Worm (Caenorhabditis elegans) whole organism, L4/young adult: ENCODE results near the gene F57C7.4.

Experiments
- W03F9.2 ChIP-seq: fragments of 150-350 bp; optimal IDR thresholded peaks from 2 replicates; lab custom pipeline; 2014; ENCODE audit warnings: missing biosample characterization, missing genetic modification characterization
- dao-5 ChIP-seq: sonication (generic microtip); optimal IDR thresholded peaks from 2 replicates; lab custom pipeline; 2016; ENCODE audit warnings: missing genotype, missing genetic modification characterization, moderate library complexity, missing compliant biosample characterization
- him-1 ChIP-seq: sonication (generic microtip); optimal IDR thresholded peaks from 2 replicates; lab custom pipeline; 2016; ENCODE audit warnings: missing genotype, missing genetic modification reagents, missing genetic modification characterization, missing compliant biosample characterization

The F57C7.4 gene

ce11 chrX:10618619-10619130, 29.3 kb upstream of the F57C7.4 start:
- TF ChIP-seq dao-5 (tag; lab: Kevin White, UChicago) (no peak), W03F9.2 (no peak), him-1 (tag; lab: Kevin White, UChicago) (no peak)

- no peak for TF ChIP-seq W03F9.2
- no peak for TF ChIP-seq him-1 (tag; lab: Kevin White, UChicago)
- no peak for TF ChIP-seq dao-5 (tag; lab: Kevin White, UChicago)
These were observed 28.4 kb upstream of the F57C7.4 start for ce11 chrX:10617815-10618214.

ce11 chrX:10616041-10616440, 26.7 kb upstream of the F57C7.4 start:
- TF ChIP-seq him-1 (tag; lab: Kevin White, UChicago) (no peak), W03F9.2 (no peak), dao-5 (tag; lab: Kevin White, UChicago) (no peak)

ce11 chrX:10612355-10612754, 23.0 kb upstream of the F57C7.4 start:
- TF ChIP-seq him-1 (tag; lab: Kevin White, UChicago) (no peak), dao-5 (tag; lab: Kevin White, UChicago) (no peak), W03F9.2 (no peak)

- TF ChIP-seq dao-5 (tag; lab: Kevin White, UChicago) (no peak), him-1 (tag; lab: Kevin White, UChicago) (no peak), W03F9.2 (no peak)
These were observed 20.5 kb upstream of the F57C7.4 start for ce11 chrX:10609878-10610277.

ce11 chrX:10604386-10604785, 15.0 kb upstream of the F57C7.4 start, which contains the start of gene flp-19:
TSS of gene flp-19 (plus strand) at chrX:10604686.
- TF ChIP-seq W03F9.2 (no peak), dao-5 (tag; lab: Kevin White, UChicago) (no peak), him-1 (tag; lab: Kevin White, UChicago) (no peak)

- TF ChIP-seq him-1 (tag; lab: Kevin White, UChicago), result no peak
- no peak for TF ChIP-seq W03F9.2
- no peak for TF ChIP-seq dao-5 (tag; lab: Kevin White, UChicago)
These were observed 10.4 kb upstream of the F57C7.4 start for ce11 chrX:10599719-10600155.

- TF ChIP-seq him-1 (tag; lab: Kevin White, UChicago), result peak; percentile 41
- no peak for TF ChIP-seq W03F9.2
These were observed 8.3 kb upstream of the F57C7.4 start for ce11 chrX:10597554-10598191.

ce11 chrX:10596420-10596907, 7.1 kb upstream of the F57C7.4 start:
- TF ChIP-seq him-1 (tag; lab: Kevin White, UChicago), result no peak
- TF ChIP-seq dao-5 (tag; lab: Kevin White, UChicago), result no peak
- no peak for TF ChIP-seq W03F9.2

- TF ChIP-seq him-1 (tag; lab: Kevin White, UChicago), result no peak
- no peak for TF ChIP-seq W03F9.2
- TF ChIP-seq dao-5 (tag; lab: Kevin White, UChicago), result no peak
These were observed 5.5 kb upstream of the F57C7.4 start for ce11 chrX:10594701-10595421.

ce11 chrX:10593756-10594376, 4.5 kb upstream of the F57C7.4 start:
- TF ChIP-seq W03F9.2 (no peak), him-1 (tag; lab: Kevin White, UChicago) (no peak)

ce11 chrX:10593234-10593633, 3.9 kb upstream of the F57C7.4 start, which contains the start of gene sdn-1:
TSS of gene sdn-1 (minus strand) at chrX:10593334.
- TF ChIP-seq him-1 (tag; lab: Kevin White, UChicago) (no peak), W03F9.2 (no peak), dao-5 (tag; lab: Kevin White, UChicago) (no peak)

- TF ChIP-seq dao-5 (tag; lab: Kevin White, UChicago), result no peak
- no peak for TF ChIP-seq W03F9.2
- TF ChIP-seq him-1 (tag; lab: Kevin White, UChicago), result no peak
These were observed 1.9 kb upstream of the F57C7.4 start for ce11 chrX:10591208-10591782.
